Fruit fly (Drosophila melanogaster) whole organism, prepupa: ENCODE results near the gene RecQ5.

Source experiments
- CG6163 ChIP-seq: fragments of 200-800 bp; sonication (Bioruptor generic); IDR thresholded peaks from 3 replicates; pipeline ENCODE4 v1.3.6; 2022; ENCODE audit warnings: missing biosample characterization, missing genetic modification characterization
- CG6792 ChIP-seq: fragments of 200-800 bp; sonication (Bioruptor generic); optimal IDR thresholded peaks from 3 replicates; lab custom pipeline; 2016; ENCODE audit warnings: missing biosample characterization, missing genetic modification characterization
- CG8319 ChIP-seq: fragments of 200-800 bp; sonication (Bioruptor generic); optimal IDR thresholded peaks from 3 replicates; lab custom pipeline; 2016; ENCODE audit warnings: missing biosample characterization, missing genetic modification characterization
- CG9139 ChIP-seq: fragments of 200-800 bp; sonication (Bioruptor generic); optimal IDR thresholded peaks from 3 replicates; lab custom pipeline; 2017; ENCODE audit warnings: missing biosample characterization, mild to moderate bottlenecking, missing genetic modification characterization

- TF ChIP-seq CG9139 (GFP tag; lab: Kevin White, UChicago) = no peak
- no peak for TF ChIP-seq CG8319 (GFP tag; lab: Kevin White, UChicago)
- 0 out of 3 replicates have a peak, but pooled peaks have one; percentile 40 for TF ChIP-seq CG6163 (GFP tag; lab: Robert Waterston, UW)
- TF ChIP-seq CG6792 = no peak
Measured at dm6 chr3L:14616085-14617026, 15.5 kb downstream of the RecQ5 start.
